Worm (Caenorhabditis elegans) whole organism, young adult: ENCODE measurements around the gene srj-21.

Experiments used
- B0336.3 ChIP-seq: fragments of 200-800 bp; sonication (Bioruptor generic); IDR thresholded peaks from 2 replicates; pipeline ENCODE4 v1.3.6; 2022; ENCODE audit warnings: missing genetic modification characterization, missing compliant biosample characterization
- C06A6.2 ChIP-seq: fragments of 200-800 bp; sonication (Bioruptor generic); conservative IDR thresholded peaks from 2 replicates; pipeline ENCODE4 v1.3.6; 2022; ENCODE audit warnings: missing genetic modification characterization, missing compliant biosample characterization
- D2030.7 ChIP-seq: fragments of 200-800 bp; sonication (Bioruptor generic); IDR thresholded peaks from 2 replicates; pipeline ENCODE4 v1.3.6; 2022; ENCODE audit warnings: missing genetic modification reagents, missing genetic modification characterization, missing compliant biosample characterization
- F39B2.1 ChIP-seq: fragments of 200-800 bp; sonication (Bioruptor generic); IDR thresholded peaks from 2 replicates; pipeline ENCODE4 v1.3.6; 2022; ENCODE audit warnings: missing genetic modification reagents, missing genetic modification characterization, missing compliant biosample characterization
- F49E8.2 ChIP-seq: sonication (generic microtip); optimal IDR thresholded peaks from 3 replicates; lab custom pipeline; 2017; ENCODE audit warnings: missing genetic modification characterization, mild to moderate bottlenecking, missing compliant biosample characterization, antibody characterized with exemption, moderate library complexity; ENCODE audit not compliant: insufficient read depth
- F55B11.4 ChIP-seq: sonication (generic microtip); optimal IDR thresholded peaks from 2 replicates; lab custom pipeline; 2016; ENCODE audit warnings: missing compliant biosample characterization, missing genetic modification characterization, borderline replicate concordance; ENCODE audit not compliant: insufficient read depth
- T26A5.8 ChIP-seq: sonication (generic microtip); optimal IDR thresholded peaks from 2 replicates; lab custom pipeline; 2016; ENCODE audit warnings: missing genetic modification characterization, missing compliant biosample characterization
- ZK185.1 ChIP-seq: sonication (generic microtip); optimal IDR thresholded peaks from 2 replicates; lab custom pipeline; 2016; ENCODE audit warnings: mild to moderate bottlenecking, missing genetic modification characterization, missing compliant biosample characterization; ENCODE audit not compliant: poor library complexity, severe bottlenecking
- akir-1 ChIP-seq: fragments of 200-800 bp; sonication (Bioruptor generic); optimal IDR thresholded peaks from 2 replicates; lab custom pipeline; 2018; ENCODE audit warnings: mild to moderate bottlenecking, missing genetic modification characterization, moderate library complexity, missing compliant biosample characterization
- ama-1 ChIP-seq, 3 experiments: fragments of 150-350 bp in 1 of 3; sonication (generic microtip) in 2 of 3; optimal IDR thresholded peaks; 2 replicates each; lab custom pipeline; 2014 to 2018; ENCODE audit warnings: missing biosample characterization in 2 of 3, missing genetic modification characterization in 2 of 3, missing genetic modification reagents in 2 of 3
- aptf-3 ChIP-seq: fragments of 200-800 bp; sonication (Bioruptor generic); IDR thresholded peaks from 2 replicates; pipeline ENCODE4 v1.3.6; 2022; ENCODE audit warnings: missing genetic modification characterization, missing compliant biosample characterization
- atf-7 ChIP-seq: sonication (generic microtip); optimal IDR thresholded peaks from 2 replicates; lab custom pipeline; 2017; ENCODE audit warnings: mild to moderate bottlenecking, missing genetic modification characterization, missing compliant biosample characterization
- athp-1 ChIP-seq: sonication (generic microtip); optimal IDR thresholded peaks from 2 replicates; lab custom pipeline; 2017; ENCODE audit warnings: mild to moderate bottlenecking, missing genetic modification characterization, missing compliant biosample characterization
- attf-3 ChIP-seq: fragments of 200-800 bp; sonication (Bioruptor generic); conservative IDR thresholded peaks from 2 replicates; pipeline ENCODE4 v1.3.6; 2022; ENCODE audit warnings: missing genetic modification reagents, missing genetic modification characterization, missing compliant biosample characterization
- ccch-3 ChIP-seq: fragments of 200-800 bp; sonication (Bioruptor generic); optimal IDR thresholded peaks from 2 replicates; lab custom pipeline; 2018; ENCODE audit warnings: mild to moderate bottlenecking, missing genetic modification characterization, missing compliant biosample characterization
- ceh-58 ChIP-seq: fragments of 200-800 bp; sonication (Bioruptor generic); IDR thresholded peaks from 2 replicates; pipeline ENCODE4 v1.3.6; 2022; ENCODE audit warnings: missing genetic modification characterization, missing compliant biosample characterization
- chd-7 ChIP-seq: sonication (generic microtip); optimal IDR thresholded peaks from 2 replicates; lab custom pipeline; 2016; ENCODE audit warnings: mild to moderate bottlenecking, missing genetic modification characterization, moderate library complexity, missing compliant biosample characterization
- die-1 ChIP-seq: sonication (generic microtip); optimal IDR thresholded peaks from 2 replicates; lab custom pipeline; 2016; ENCODE audit warnings: missing genotype, mild to moderate bottlenecking, missing genetic modification characterization, missing compliant biosample characterization
- dox-1 ChIP-seq: fragments of 200-800 bp; sonication (Bioruptor generic); IDR thresholded peaks from 2 replicates; pipeline ENCODE4 v1.3.6; 2022; ENCODE audit warnings: missing genetic modification reagents, missing genetic modification characterization, missing compliant biosample characterization
- egl-44 ChIP-seq: fragments of 200-800 bp; sonication (Bioruptor generic); IDR thresholded peaks from 2 replicates; pipeline ENCODE4 v1.3.6; 2022; ENCODE audit warnings: missing genetic modification reagents, missing genetic modification characterization, missing compliant biosample characterization
- fkh-3 ChIP-seq: sonication (generic microtip); optimal IDR thresholded peaks from 2 replicates; lab custom pipeline; 2016; ENCODE audit warnings: mild to moderate bottlenecking, missing genetic modification characterization, missing compliant biosample characterization
- hlh-12 ChIP-seq: sonication (generic microtip); optimal IDR thresholded peaks from 2 replicates; lab custom pipeline; 2016; ENCODE audit warnings: missing genetic modification characterization, missing compliant biosample characterization
- hmg-1.2 ChIP-seq: fragments of 200-800 bp; sonication (Bioruptor generic); IDR thresholded peaks from 2 replicates; pipeline ENCODE4 v1.3.6; 2022; ENCODE audit warnings: missing genetic modification reagents, missing genetic modification characterization, missing compliant biosample characterization
- lin-40 ChIP-seq: sonication (generic microtip); optimal IDR thresholded peaks from 2 replicates; lab custom pipeline; 2016; ENCODE audit warnings: missing genetic modification characterization, mild to moderate bottlenecking, missing compliant biosample characterization, missing genotype, missing genetic modification reagents
- lin-54 ChIP-seq: fragments of 200-800 bp; sonication (Bioruptor generic); optimal IDR thresholded peaks from 2 replicates; lab custom pipeline; 2018; ENCODE audit warnings: mild to moderate bottlenecking, missing genetic modification characterization, missing compliant biosample characterization
- lir-1 ChIP-seq: fragments of 200-800 bp; sonication (Bioruptor generic); conservative IDR thresholded peaks from 2 replicates; pipeline ENCODE4 v1.3.6; 2022; ENCODE audit warnings: missing genetic modification reagents, missing genetic modification characterization, missing compliant biosample characterization
- madf-6 ChIP-seq: fragments of 200-800 bp; sonication (Bioruptor generic); IDR thresholded peaks from 2 replicates; pipeline ENCODE4 v1.3.6; 2022; ENCODE audit warnings: missing genetic modification reagents, missing genetic modification characterization, missing compliant biosample characterization
- mes-4 ChIP-seq: sonication (generic microtip); optimal IDR thresholded peaks from 2 replicates; lab custom pipeline; 2016; ENCODE audit warnings: missing genotype, missing genetic modification characterization, missing compliant biosample characterization
- mxl-1 ChIP-seq: sonication (generic microtip); optimal IDR thresholded peaks from 2 replicates; lab custom pipeline; 2016; ENCODE audit warnings: missing genetic modification characterization, missing compliant biosample characterization
- nhr-90 ChIP-seq: sonication (generic microtip); optimal IDR thresholded peaks from 2 replicates; lab custom pipeline; 2016; ENCODE audit warnings: missing genotype, mild to moderate bottlenecking, missing genetic modification characterization, missing compliant biosample characterization
- rcor-1 ChIP-seq: fragments of 200-800 bp; sonication (Bioruptor generic); IDR thresholded peaks from 2 replicates; pipeline ENCODE4 v1.3.6; 2022; ENCODE audit warnings: missing genetic modification reagents, missing genetic modification characterization, missing compliant biosample characterization
- rec-8 ChIP-seq, 2 experiments: sonication (generic microtip); optimal IDR thresholded peaks; 2 replicates each; lab custom pipeline; 2016; ENCODE audit warnings: mild to moderate bottlenecking in 2 of 2, missing genetic modification characterization in 2 of 2, missing genetic modification reagents in 2 of 2, missing genotype in 2 of 2, missing biosample characterization in 1 of 2, missing compliant biosample characterization in 1 of 2, moderate library complexity in 1 of 2
- repo-1 ChIP-seq: sonication (generic microtip); optimal IDR thresholded peaks from 2 replicates; lab custom pipeline; 2017; ENCODE audit warnings: mild to moderate bottlenecking, missing genetic modification characterization, missing compliant biosample characterization
- rpc-1 ChIP-seq, 2 experiments: fragments of 150-350 bp in 1 of 2; sonication (generic microtip) in 1 of 2; optimal IDR thresholded peaks; 2 replicates each; lab custom pipeline; 2014 to 2018; ENCODE audit warnings: missing biosample characterization in 1 of 2, missing genetic modification characterization in 1 of 2, missing genetic modification reagents in 1 of 2, missing genotype in 1 of 2
- sdz-38 ChIP-seq: sonication (generic microtip); optimal IDR thresholded peaks from 2 replicates; lab custom pipeline; 2016; ENCODE audit warnings: missing genotype, missing genetic modification characterization, missing compliant biosample characterization
- sptf-2 ChIP-seq: fragments of 200-800 bp; sonication (Bioruptor generic); optimal IDR thresholded peaks from 2 replicates; lab custom pipeline; 2018; ENCODE audit warnings: mild to moderate bottlenecking, missing genetic modification characterization, missing compliant biosample characterization
- tbp1 ChIP-seq: fragments of 200-800 bp; sonication (Bioruptor generic); optimal IDR thresholded peaks from 2 replicates; lab custom pipeline; 2018; ENCODE audit warnings: mild to moderate bottlenecking, missing genetic modification characterization, missing compliant biosample characterization
- tbx-9 ChIP-seq: sonication (generic microtip); optimal IDR thresholded peaks from 2 replicates; lab custom pipeline; 2016; ENCODE audit warnings: borderline replicate concordance, missing genetic modification characterization, inconsistent platforms, missing compliant biosample characterization
- unc-62 ChIP-seq: fragments of 150-350 bp; optimal IDR thresholded peaks from 2 replicates; lab custom pipeline; 2014; ENCODE audit warnings: missing biosample characterization, missing genetic modification reagents, missing genetic modification characterization
- zfh-2 ChIP-seq: fragments of 200-800 bp; sonication (Bioruptor generic); conservative IDR thresholded peaks from 2 replicates; pipeline ENCODE4 v1.3.6; 2022; ENCODE audit warnings: missing genetic modification reagents, missing genetic modification characterization, missing compliant biosample characterization
- ztf-18 ChIP-seq: sonication (generic microtip); optimal IDR thresholded peaks from 2 replicates; lab custom pipeline; 2016; ENCODE audit warnings: missing genotype, mild to moderate bottlenecking, missing genetic modification characterization, missing compliant biosample characterization
- ztf-28 ChIP-seq: fragments of 200-800 bp; sonication (Bioruptor generic); IDR thresholded peaks from 2 replicates; pipeline ENCODE4 v1.3.6; 2022; ENCODE audit warnings: missing genetic modification reagents, missing genetic modification characterization, missing compliant biosample characterization

The srj-21 gene

DNA sequence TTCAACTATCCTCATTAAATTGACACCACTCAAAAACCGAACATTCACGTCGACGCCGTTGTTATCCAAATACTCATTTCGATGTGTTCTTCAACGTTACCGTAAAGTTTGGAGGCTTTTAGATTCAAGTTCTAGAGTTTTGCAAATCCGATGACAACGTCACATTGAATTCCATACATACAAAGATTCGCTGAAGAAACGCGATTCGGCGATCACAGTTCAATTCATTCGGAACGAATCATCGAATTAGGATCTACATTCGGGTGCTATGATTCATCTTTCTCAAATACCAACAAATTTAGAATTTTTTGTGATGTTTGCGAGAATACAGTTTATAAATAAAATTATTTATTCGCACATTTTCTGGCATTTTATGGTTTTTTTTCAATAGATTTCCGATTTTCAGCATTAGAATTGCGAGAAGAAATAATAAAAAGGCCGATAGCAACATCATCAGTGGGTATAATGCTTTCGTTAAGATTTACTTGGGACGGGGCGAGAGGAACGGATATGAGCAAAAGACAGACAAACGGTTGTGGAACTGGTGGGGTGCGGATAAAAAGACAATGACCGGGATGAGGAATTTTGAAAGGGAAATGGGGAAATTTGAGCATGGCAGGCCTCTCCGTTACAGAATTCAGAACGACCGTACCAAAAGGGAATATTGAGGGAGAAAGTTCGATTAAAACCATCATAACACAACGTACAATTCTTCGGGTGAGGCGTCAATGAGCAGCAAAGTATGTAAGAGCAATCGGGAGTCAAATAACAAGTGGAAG, 33.1 kb upstream of the srj-21 start (continued):
- TF ChIP-seq D2030.7 (GFP tag; lab: Robert Waterston, UW), result no peak
- no peak for TF ChIP-seq lin-54
- no peak for TF ChIP-seq die-1 (tag; lab: Kevin White, UChicago)
- TF ChIP-seq ccch-3 (GFP tag; lab: Kevin White, UChicago), result no peak
- TF ChIP-seq ztf-28 (GFP tag; lab: Robert Waterston, UW), result no peak
- peak; percentile 18 for TF ChIP-seq ZK185.1 (tag; lab: Kevin White, UChicago)
- TF ChIP-seq T26A5.8 (tag; lab: Kevin White, UChicago), result no peak
- TF ChIP-seq ztf-18 (tag; lab: Kevin White, UChicago), result no peak
- no peak for TF ChIP-seq rpc-1 (optimal IDR thresholded peaks at IDR 0.05; lab: Kevin White, UChicago)
- TF ChIP-seq rpc-1 (tag; optimal IDR thresholded peaks at IDR 0.05; lab: Kevin White, UChicago), result no peak
- peak; percentile 35 for TF ChIP-seq ama-1 (optimal IDR thresholded peaks at IDR 0.05; lab: Kevin White, UChicago)
- no peak for TF ChIP-seq ama-1 (GFP tag; optimal IDR thresholded peaks at IDR 0.05; lab: Kevin White, UChicago)
- no peak for TF ChIP-seq egl-44 (GFP tag; lab: Robert Waterston, UW)
- TF ChIP-seq madf-6 (GFP tag; lab: Robert Waterston, UW), result no peak
- no peak for TF ChIP-seq F39B2.1 (GFP tag; lab: Robert Waterston, UW)
- no peak for TF ChIP-seq repo-1 (tag; lab: Kevin White, UChicago)
- no peak for TF ChIP-seq hlh-12 (tag; lab: Kevin White, UChicago)
- no peak for TF ChIP-seq zfh-2
- no peak for TF ChIP-seq akir-1
- TF ChIP-seq aptf-3, result no peak
- TF ChIP-seq ceh-58 (GFP tag; lab: Robert Waterston, UW), result no peak
- no peak for TF ChIP-seq mes-4
- TF ChIP-seq B0336.3 (GFP tag; lab: Robert Waterston, UW), result peak; percentile 73
- TF ChIP-seq C06A6.2 (GFP tag; lab: Robert Waterston, UW), result 0 out of 2 replicates have a peak, but pooled peaks have one; percentile 17
- no peak for TF ChIP-seq unc-62
- 0 out of 2 replicates have a peak, but pooled peaks have one; percentile 8 for TF ChIP-seq hmg-1.2 (GFP tag; lab: Robert Waterston, UW)
- no peak for TF ChIP-seq rcor-1
- TF ChIP-seq rec-8 (tag; optimal IDR thresholded peaks at IDR 0.05; lab: Kevin White, UChicago), result no peak
- TF ChIP-seq tbx-9, result no peak
- no peak for TF ChIP-seq dox-1 (GFP tag; lab: Robert Waterston, UW)
- TF ChIP-seq nhr-90, result no peak
- TF ChIP-seq atf-7 (tag; lab: Kevin White, UChicago), result peak; percentile 41
- no peak for TF ChIP-seq tbp1 (GFP tag; lab: Kevin White, UChicago)
- TF ChIP-seq athp-1 (tag; lab: Kevin White, UChicago), result no peak
- no peak for TF ChIP-seq F49E8.2 (tag; lab: Kevin White, UChicago)
- no peak for TF ChIP-seq mxl-1 (tag; lab: Kevin White, UChicago)
- peak; percentile 28 for TF ChIP-seq chd-7
- TF ChIP-seq F55B11.4, result no peak
- TF ChIP-seq attf-3 (GFP tag; lab: Robert Waterston, UW), result no peak
- no peak for TF ChIP-seq lin-40 (tag; lab: Kevin White, UChicago)
- TF ChIP-seq lir-1 (GFP tag; lab: Robert Waterston, UW), result no peak
- no peak for TF ChIP-seq sptf-2
- no peak for TF ChIP-seq fkh-3 (tag; lab: Kevin White, UChicago)
- no peak for TF ChIP-seq sdz-38 (tag; lab: Kevin White, UChicago)
- TF ChIP-seq, all 124 proteins: peak for 20
